Worm (Caenorhabditis elegans) whole organism, L1 larva: ENCODE data around the gene gtf-2E2.

Experiments
- C04F5.9 ChIP-seq: sonication (generic microtip); optimal IDR thresholded peaks from 2 replicates; lab custom pipeline; 2016; ENCODE audit warnings: missing genetic modification characterization, missing compliant biosample characterization
- aha-1 ChIP-seq: fragments of 150-350 bp; optimal IDR thresholded peaks from 2 replicates; lab custom pipeline; 2014; ENCODE audit warnings: missing biosample characterization, missing genetic modification characterization
- alr-1 ChIP-seq: fragments of 200-800 bp; sonication (Bioruptor generic); optimal IDR thresholded peaks from 2 replicates; lab custom pipeline; 2018; ENCODE audit warnings: borderline replicate concordance, mild to moderate bottlenecking, missing genetic modification characterization, missing compliant biosample characterization
- aly-2 ChIP-seq: fragments of 150-350 bp; optimal IDR thresholded peaks from 2 replicates; lab custom pipeline; 2014; ENCODE audit warnings: missing biosample characterization, missing genetic modification characterization
- blmp-1 ChIP-seq: fragments of 150-350 bp; optimal IDR thresholded peaks from 2 replicates; lab custom pipeline; 2014; ENCODE audit warnings: missing biosample characterization, missing genetic modification characterization
- ceh-8 ChIP-seq: fragments of 200-800 bp; sonication (Bioruptor generic); optimal IDR thresholded peaks from 2 replicates; lab custom pipeline; 2018; ENCODE audit warnings: mild to moderate bottlenecking, missing genetic modification characterization, moderate library complexity, missing compliant biosample characterization
- ceh-82 ChIP-seq, 3 experiments: fragments of 150-350 bp in 1 of 3; sonication (generic microtip) in 2 of 3; optimal IDR thresholded peaks; 2 replicates each; lab custom pipeline; 2014 to 2017; ENCODE audit warnings: missing biosample characterization in 3 of 3, missing genetic modification characterization in 3 of 3
- ceh-88 ChIP-seq: fragments of 200-800 bp; sonication (Bioruptor generic); IDR thresholded peaks from 2 replicates; pipeline ENCODE4 v1.3.6; 2022; ENCODE audit warnings: missing genetic modification characterization, missing compliant biosample characterization
- ceh-90 ChIP-seq: sonication (generic microtip); optimal IDR thresholded peaks from 2 replicates; lab custom pipeline; 2016; ENCODE audit warnings: missing genetic modification characterization, missing compliant biosample characterization
- efl-1 ChIP-seq, 4 experiments: fragments of 150-350 bp; optimal IDR thresholded peaks in 3 of 4; peaks in 1 of 4; 1 replicate in 1 of 4; 2 replicates in 3 of 4; lab custom pipeline; 2014; ENCODE audit warnings: missing biosample characterization in 2 of 4, missing genetic modification characterization in 2 of 4, missing genetic modification reagents in 2 of 4
- efl-3 ChIP-seq: fragments of 200-800 bp; sonication (Bioruptor generic); optimal IDR thresholded peaks from 2 replicates; lab custom pipeline; 2018; ENCODE audit warnings: mild to moderate bottlenecking, missing genetic modification characterization, missing compliant biosample characterization
- egl-13 ChIP-seq: sonication (generic microtip); optimal IDR thresholded peaks from 2 replicates; lab custom pipeline; 2016; ENCODE audit warnings: missing genotype, missing genetic modification reagents, missing genetic modification characterization, missing compliant biosample characterization
- elt-3 ChIP-seq, 6 experiments: fragments of 150-350 bp in 1 of 6; sonication (generic microtip); optimal IDR thresholded peaks; 2 replicates each; lab custom pipeline; 2017 to 2018; ENCODE audit warnings: missing biosample characterization in 6 of 6, missing genetic modification characterization in 6 of 6, inconsistent platforms in 1 of 6
- ets-5 ChIP-seq: fragments of 200-800 bp; sonication (Bioruptor generic); IDR thresholded peaks from 2 replicates; pipeline ENCODE4 v1.3.6; 2022; ENCODE audit warnings: missing genetic modification characterization, missing compliant biosample characterization
- fkh-10 ChIP-seq: sonication (generic microtip); optimal IDR thresholded peaks from 2 replicates; lab custom pipeline; 2017; ENCODE audit warnings: missing biosample characterization, missing genetic modification reagents, missing genetic modification characterization
- fkh-8 ChIP-seq: sonication (generic microtip); optimal IDR thresholded peaks from 2 replicates; lab custom pipeline; 2016; ENCODE audit warnings: mild to moderate bottlenecking, missing genetic modification characterization, missing compliant biosample characterization
- grh-1 ChIP-seq: fragments of 200-800 bp; sonication (Bioruptor generic); IDR thresholded peaks from 2 replicates; pipeline ENCODE4 v1.3.6; 2022; ENCODE audit warnings: missing genetic modification reagents, missing genetic modification characterization, missing compliant biosample characterization
- hlh-4 ChIP-seq: sonication (generic microtip); optimal IDR thresholded peaks from 2 replicates; lab custom pipeline; 2016; ENCODE audit warnings: mild to moderate bottlenecking, missing genetic modification characterization, missing compliant biosample characterization
- hpl-2 ChIP-seq: fragments of 150-350 bp; optimal IDR thresholded peaks from 2 replicates; lab custom pipeline; 2014; ENCODE audit warnings: missing biosample characterization, missing genetic modification reagents, missing genetic modification characterization
- irx-1 ChIP-seq: sonication (generic microtip); optimal IDR thresholded peaks from 2 replicates; lab custom pipeline; 2016; ENCODE audit warnings: missing genetic modification characterization, missing compliant biosample characterization
- isw-1 ChIP-seq: fragments of 200-800 bp; sonication (Bioruptor generic); IDR thresholded peaks from 2 replicates; pipeline ENCODE4 v1.3.6; 2022; ENCODE audit warnings: missing genetic modification characterization, missing compliant biosample characterization
- lin-15B ChIP-seq: fragments of 150-350 bp; sonication (generic microtip); optimal IDR thresholded peaks from 3 replicates; lab custom pipeline; 2014; ENCODE audit warnings: missing biosample characterization, missing genetic modification characterization
- lin-35 ChIP-seq, 2 experiments: fragments of 150-350 bp; optimal IDR thresholded peaks; 2 replicates each; lab custom pipeline; 2014; ENCODE audit warnings: missing biosample characterization in 2 of 2, missing genetic modification characterization in 2 of 2, missing genetic modification reagents in 2 of 2
- lin-39 ChIP-seq: fragments of 150-350 bp; optimal IDR thresholded peaks from 2 replicates; lab custom pipeline; 2014; ENCODE audit warnings: missing biosample characterization, missing genetic modification reagents, missing genetic modification characterization
- lir-3 ChIP-seq: sonication (generic microtip); optimal IDR thresholded peaks from 2 replicates; lab custom pipeline; 2016; ENCODE audit warnings: mild to moderate bottlenecking, missing genetic modification characterization, moderate library complexity, missing compliant biosample characterization; ENCODE audit not compliant: poor library complexity
- lsy-2 ChIP-seq, 2 experiments: fragments of 150-350 bp; optimal IDR thresholded peaks; 2 replicates each; lab custom pipeline; 2014; ENCODE audit warnings: missing biosample characterization in 2 of 2, missing genetic modification characterization in 2 of 2
- mab-9 ChIP-seq: fragments of 200-800 bp; sonication (Bioruptor generic); IDR thresholded peaks from 2 replicates; pipeline ENCODE4 v1.3.6; 2022; ENCODE audit warnings: missing genetic modification reagents, missing genetic modification characterization, missing compliant biosample characterization
- mef-2 ChIP-seq: fragments of 150-350 bp; optimal IDR thresholded peaks from 2 replicates; lab custom pipeline; 2014; ENCODE audit warnings: missing biosample characterization, missing genetic modification characterization
- nhr-19 ChIP-seq: fragments of 200-800 bp; sonication (Bioruptor generic); conservative IDR thresholded peaks from 2 replicates; pipeline ENCODE4 v1.3.6; 2022; ENCODE audit warnings: missing genetic modification characterization, missing compliant biosample characterization
- nhr-20 ChIP-seq: sonication (generic microtip); optimal IDR thresholded peaks from 2 replicates; lab custom pipeline; 2016; ENCODE audit warnings: mild to moderate bottlenecking, missing genetic modification characterization, missing compliant biosample characterization
- nhr-28 ChIP-seq: fragments of 150-350 bp; optimal IDR thresholded peaks from 2 replicates; lab custom pipeline; 2014; ENCODE audit warnings: missing biosample characterization, missing genetic modification characterization
- nhr-71 ChIP-seq: sonication (generic microtip); optimal IDR thresholded peaks from 2 replicates; lab custom pipeline; 2016; ENCODE audit warnings: mild to moderate bottlenecking, missing genetic modification characterization, moderate library complexity, missing compliant biosample characterization
- nhr-76 ChIP-seq: sonication (generic microtip); optimal IDR thresholded peaks from 2 replicates; lab custom pipeline; 2017; ENCODE audit warnings: missing biosample characterization, missing genetic modification characterization
- nhr-84 ChIP-seq: sonication (generic microtip); optimal IDR thresholded peaks from 2 replicates; lab custom pipeline; 2017; ENCODE audit warnings: missing biosample characterization, missing genetic modification characterization
- nhr-85 ChIP-seq: sonication (generic microtip); peaks from one replicate; lab custom pipeline; 2016; ENCODE audit warnings: missing genetic modification characterization, inconsistent platforms, missing compliant biosample characterization
- pax-3 ChIP-seq: fragments of 200-800 bp; sonication (Bioruptor generic); optimal IDR thresholded peaks from 2 replicates; lab custom pipeline; 2018; ENCODE audit warnings: mild to moderate bottlenecking, missing genetic modification characterization, moderate library complexity, missing compliant biosample characterization
- pqm-1 ChIP-seq: sonication (generic microtip); optimal IDR thresholded peaks from 3 replicates; lab custom pipeline; 2017; ENCODE audit warnings: missing biosample characterization, missing genetic modification characterization
- skn-1 ChIP-seq: fragments of 150-350 bp; optimal IDR thresholded peaks from 2 replicates; lab custom pipeline; 2014; ENCODE audit warnings: missing biosample characterization, missing genetic modification characterization
- snpc-4 ChIP-seq: fragments of 150-350 bp; optimal IDR thresholded peaks from 2 replicates; lab custom pipeline; 2014; ENCODE audit warnings: missing biosample characterization, missing genetic modification characterization
- sox-4 ChIP-seq: sonication (generic microtip); optimal IDR thresholded peaks from 2 replicates; lab custom pipeline; 2016; ENCODE audit warnings: missing genetic modification characterization, missing compliant biosample characterization
- sptf-1 ChIP-seq: fragments of 150-350 bp; optimal IDR thresholded peaks from 2 replicates; lab custom pipeline; 2014; ENCODE audit warnings: missing biosample characterization, missing genetic modification characterization
- swsn-7 ChIP-seq: sonication (generic microtip); optimal IDR thresholded peaks from 2 replicates; lab custom pipeline; 2016; ENCODE audit warnings: missing genetic modification characterization, missing compliant biosample characterization
- unc-130 ChIP-seq: fragments of 150-350 bp; optimal IDR thresholded peaks from 2 replicates; lab custom pipeline; 2017; ENCODE audit warnings: missing biosample characterization, missing genetic modification characterization, inconsistent platforms
- unc-62 ChIP-seq: fragments of 150-350 bp; optimal IDR thresholded peaks from 2 replicates; lab custom pipeline; 2014; ENCODE audit warnings: missing biosample characterization, missing genetic modification reagents, missing genetic modification characterization
- unc-98 ChIP-seq: fragments of 200-800 bp; sonication (Bioruptor generic); IDR thresholded peaks from 2 replicates; pipeline ENCODE4 v1.3.6; 2022; ENCODE audit warnings: missing genetic modification characterization, missing compliant biosample characterization
- zag-1 ChIP-seq: fragments of 150-350 bp; optimal IDR thresholded peaks from 2 replicates; lab custom pipeline; 2014; ENCODE audit warnings: missing biosample characterization, missing genetic modification characterization
- ztf-4 ChIP-seq: fragments of 150-350 bp; optimal IDR thresholded peaks from 2 replicates; lab custom pipeline; 2014; ENCODE audit warnings: missing biosample characterization, missing genetic modification characterization

Gene gtf-2E2

DNA sequence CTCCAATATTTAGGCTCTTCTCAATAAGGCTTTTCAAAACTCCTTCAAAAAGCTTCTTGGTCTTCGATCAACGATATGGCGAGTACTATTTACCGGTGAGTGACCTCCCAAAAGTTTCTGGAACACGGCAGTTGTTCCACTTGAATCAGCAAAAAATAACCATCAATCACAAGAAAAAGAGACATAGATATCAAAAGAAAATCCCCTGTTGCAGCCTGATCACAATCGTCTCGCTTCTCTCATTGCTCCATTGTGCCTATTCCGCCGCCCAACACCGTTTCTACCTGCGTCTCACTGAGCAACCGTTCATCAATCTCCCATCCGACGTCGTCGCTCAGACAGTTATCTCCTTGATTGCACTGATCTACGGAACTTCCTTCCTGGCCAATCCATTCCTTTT lies 45.5 kb downstream of the gtf-2E2 start, which contains the start of gene emc-5 (continued):
- no peak for TF ChIP-seq ceh-8 (GFP tag; lab: Kevin White, UChicago)
- TF ChIP-seq hpl-2 (GFP tag; lab: Kevin White, UChicago), result no peak
- peak; percentile 47 for TF ChIP-seq nhr-71 (tag; lab: Kevin White, UChicago)
- no peak for TF ChIP-seq elt-3 (tag; optimal IDR thresholded peaks at IDR 0.05; lab: Kevin White, UChicago)
- TF ChIP-seq nhr-28 (tag; lab: Kevin White, UChicago), result no peak
- TF ChIP-seq ceh-82 (tag; optimal IDR thresholded peaks at IDR 0.05; lab: Kevin White, UChicago), result no peak
- TF ChIP-seq efl-1 (optimal IDR thresholded peaks at IDR 0.05; lab: Kevin White, UChicago), result peak; percentile 3 to 15
- no peak for TF ChIP-seq efl-1 (GFP tag; optimal IDR thresholded peaks at IDR 0.05 in 1 of 2; lab: Kevin White, UChicago)
- TF ChIP-seq unc-130 (tag; lab: Kevin White, UChicago), result no peak
- TF ChIP-seq nhr-20 (tag; lab: Kevin White, UChicago), result no peak
- TF ChIP-seq efl-3 (GFP tag; lab: Kevin White, UChicago), result no peak
- TF ChIP-seq ceh-88 (GFP tag; lab: Robert Waterston, UW), result no peak
- TF ChIP-seq unc-62 (GFP tag; lab: Kevin White, UChicago), result no peak
- no peak for TF ChIP-seq nhr-85
- TF ChIP-seq nhr-84 (tag; lab: Kevin White, UChicago), result no peak
- TF ChIP-seq nhr-19 (GFP tag; lab: Robert Waterston, UW), result peak; percentile 31
- no peak for TF ChIP-seq fkh-8 (tag; lab: Kevin White, UChicago)
- TF ChIP-seq unc-98, result no peak
- peak; percentile 14 for TF ChIP-seq lir-3 (tag; lab: Kevin White, UChicago)
- TF ChIP-seq aha-1 (tag; lab: Kevin White, UChicago), result no peak
- TF ChIP-seq mab-9 (GFP tag; lab: Robert Waterston, UW), result no peak
- TF ChIP-seq C04F5.9 (tag; lab: Kevin White, UChicago), result no peak
- no peak for TF ChIP-seq lin-15B (tag; lab: Kevin White, UChicago)
- no peak for TF ChIP-seq skn-1 (tag; lab: Kevin White, UChicago)
- no peak for TF ChIP-seq swsn-7
- TF ChIP-seq sptf-1, result no peak
- no peak for TF ChIP-seq pax-3 (tag; lab: Kevin White, UChicago)
- no peak for TF ChIP-seq irx-1
- TF ChIP-seq aly-2 (tag; lab: Kevin White, UChicago), result no peak
- TF ChIP-seq blmp-1 (tag; lab: Kevin White, UChicago), result no peak
- no peak for TF ChIP-seq mef-2
- TF ChIP-seq sox-4, result no peak
- TF ChIP-seq lsy-2 (tag; optimal IDR thresholded peaks at IDR 0.05; lab: Kevin White, UChicago), result peak in 1 of 2 experiments; percentile 42
- no peak for TF ChIP-seq zag-1 (tag; lab: Kevin White, UChicago)
- no peak for TF ChIP-seq snpc-4 (tag; lab: Kevin White, UChicago)
- no peak for TF ChIP-seq isw-1 (GFP tag; lab: Robert Waterston, UW)
- no peak for TF ChIP-seq ceh-90 (tag; lab: Kevin White, UChicago)
- no peak for TF ChIP-seq lin-35 (GFP tag; optimal IDR thresholded peaks at IDR 0.05; lab: Kevin White, UChicago)
- no peak for TF ChIP-seq fkh-10 (GFP tag; lab: Kevin White, UChicago)
- no peak for TF ChIP-seq alr-1 (tag; lab: Kevin White, UChicago)
- no peak for TF ChIP-seq egl-13
- peak; percentile 73 for TF ChIP-seq lin-39 (tag; lab: Kevin White, UChicago)
- TF ChIP-seq nhr-76, result no peak
- TF ChIP-seq pqm-1 (tag; lab: Kevin White, UChicago), result no peak
- no peak for TF ChIP-seq hlh-4
- no peak for TF ChIP-seq ztf-4 (tag; lab: Kevin White, UChicago)
- no peak for TF ChIP-seq grh-1
- TF ChIP-seq ets-5 (GFP tag; lab: Robert Waterston, UW), result no peak
- TF ChIP-seq, all 84 proteins: peak for 8
